Worm (Caenorhabditis elegans): ENCODE results near the gene T22C8.4.

ce11 chrII:8643627-8644356, 20.5 kb upstream of the T22C8.4 start:
- TF ChIP-seq skn-1 (tag; optimal IDR thresholded peaks at IDR 0.05) (no peak), aly-2 (tag; optimal IDR thresholded peaks at IDR 0.05) (no peak), nhr-28 (tag; optimal IDR thresholded peaks at IDR 0.05) (no peak), Y105C5A.15 (GFP tag; IDR thresholded peaks at IDR 0.05) (no peak), hif-1 (tag; optimal IDR thresholded peaks at IDR 0.05) (no peak), pha-4 (GFP tag; IDR thresholded peaks at IDR 0.05) (no peak), pha-4 (tag; optimal IDR thresholded peaks at IDR 0.05) (no peak), snpc-1.2 (GFP tag; IDR thresholded peaks at IDR 0.05) (no peak), dpl-1 (GFP tag; optimal IDR thresholded peaks at IDR 0.05) (no peak), mep-1 (tag; optimal IDR thresholded peaks at IDR 0.05) (no peak), ztf-11 (tag; optimal IDR thresholded peaks at IDR 0.05) (no peak), R02D3.7 (tag; optimal IDR thresholded peaks at IDR 0.05) (no peak), mdl-1 (tag; optimal IDR thresholded peaks at IDR 0.05) (no peak), ctbp-1 (GFP tag; IDR thresholded peaks at IDR 0.05) (no peak), F26F4.8 (GFP tag; conservative IDR thresholded peaks at IDR 0.05) (no peak)

All from whole organism, L4 larva.